Fruit fly (Drosophila melanogaster) whole organism, pupa: ENCODE results near the gene elB.

Experiments used
- CG10348 ChIP-seq: fragments of 200-800 bp; sonication (Bioruptor generic); IDR thresholded peaks from 2 replicates; pipeline ENCODE4 v1.3.6; 2022; ENCODE audit warnings: missing biosample characterization, missing genetic modification characterization
- CG12605 ChIP-seq: fragments of 200-800 bp; sonication (Bioruptor generic); IDR thresholded peaks from 2 replicates; pipeline ENCODE4 v1.3.6; 2022; ENCODE audit warnings: missing biosample characterization, missing genetic modification characterization
- CG13204 ChIP-seq: fragments of 200-800 bp; sonication (Bioruptor generic); optimal IDR thresholded peaks from 2 replicates; lab custom pipeline; 2018; ENCODE audit warnings: missing biosample characterization, mild to moderate bottlenecking, missing genetic modification characterization, moderate library complexity
- CG14655 ChIP-seq: fragments of 200-800 bp; sonication (Bioruptor generic); optimal IDR thresholded peaks from 3 replicates; lab custom pipeline; 2017; ENCODE audit warnings: mild to moderate bottlenecking, missing biosample characterization, missing genetic modification reagents, missing genetic modification characterization
- CG15710 ChIP-seq: fragments of 200-800 bp; sonication (Bioruptor generic); optimal IDR thresholded peaks from 2 replicates; lab custom pipeline; 2018; ENCODE audit warnings: missing biosample characterization, mild to moderate bottlenecking, missing genetic modification characterization, moderate library complexity
- CG17806 ChIP-seq: fragments of 200-800 bp; sonication (Bioruptor generic); optimal IDR thresholded peaks from 2 replicates; lab custom pipeline; 2018; ENCODE audit warnings: missing biosample characterization, mild to moderate bottlenecking, missing genetic modification characterization, moderate library complexity
- CG32121 ChIP-seq: fragments of 200-800 bp; sonication (Bioruptor generic); IDR thresholded peaks from 2 replicates; pipeline ENCODE4 v1.3.6; 2022; ENCODE audit warnings: missing biosample characterization, missing genetic modification characterization
- CG34367 ChIP-seq: fragments of 200-800 bp; sonication (Bioruptor generic); optimal IDR thresholded peaks from 2 replicates; lab custom pipeline; 2018; ENCODE audit warnings: missing biosample characterization, mild to moderate bottlenecking, missing genetic modification characterization
- CG4496 ChIP-seq: fragments of 200-800 bp; sonication (Bioruptor generic); IDR thresholded peaks from 3 replicates; pipeline ENCODE4 v1.3.6; 2022; ENCODE audit warnings: missing biosample characterization, missing genetic modification characterization
- CG8159 ChIP-seq: fragments of 200-800 bp; sonication (Bioruptor generic); optimal IDR thresholded peaks from 3 replicates; lab custom pipeline; 2018; ENCODE audit warnings: missing biosample characterization, mild to moderate bottlenecking, missing genetic modification characterization, moderate library complexity
- CG8301 ChIP-seq: fragments of 200-800 bp; sonication (Bioruptor generic); optimal IDR thresholded peaks from 2 replicates; lab custom pipeline; 2018; ENCODE audit warnings: missing biosample characterization, mild to moderate bottlenecking, missing genetic modification characterization
- CG9948 ChIP-seq: fragments of 200-800 bp; sonication (Bioruptor generic); optimal IDR thresholded peaks from 2 replicates; lab custom pipeline; 2018; ENCODE audit warnings: missing biosample characterization, mild to moderate bottlenecking, missing genetic modification characterization, moderate library complexity
- D1 ChIP-seq: fragments of 200-800 bp; sonication (Bioruptor generic); optimal IDR thresholded peaks from 2 replicates; lab custom pipeline; 2018; ENCODE audit warnings: missing biosample characterization, mild to moderate bottlenecking, missing genetic modification characterization, moderate library complexity
- EcR ChIP-seq: fragments of 200-800 bp; sonication (Bioruptor generic); optimal IDR thresholded peaks from 3 replicates; lab custom pipeline; 2019; ENCODE audit warnings: missing biosample characterization, missing genetic modification characterization, mild to moderate bottlenecking, moderate library complexity, missing genetic modification reagents
- Ets98B ChIP-seq: fragments of 200-800 bp; sonication (Bioruptor generic); IDR thresholded peaks from 2 replicates; pipeline ENCODE4 v1.3.6; 2022; ENCODE audit warnings: missing biosample characterization, missing genetic modification characterization
- Pif1A ChIP-seq: fragments of 200-800 bp; sonication (Bioruptor generic); optimal IDR thresholded peaks from 3 replicates; lab custom pipeline; 2016; ENCODE audit warnings: missing biosample characterization, missing genetic modification characterization
- Pif1B ChIP-seq: fragments of 200-800 bp; sonication (Bioruptor generic); optimal IDR thresholded peaks from 3 replicates; lab custom pipeline; 2016; ENCODE audit warnings: missing biosample characterization, missing genetic modification characterization
- Snoo ChIP-seq: fragments of 200-800 bp; sonication (Bioruptor generic); optimal IDR thresholded peaks from 3 replicates; lab custom pipeline; 2017; ENCODE audit warnings: missing biosample characterization, mild to moderate bottlenecking, missing genetic modification characterization, inconsistent platforms
- fd96Ca ChIP-seq: fragments of 200-800 bp; sonication (Bioruptor generic); IDR thresholded peaks from 3 replicates; pipeline ENCODE4 v1.3.6; 2022; ENCODE audit warnings: missing biosample characterization, missing genetic modification characterization
- gl ChIP-seq: fragments of 200-800 bp; sonication (Bioruptor generic); optimal IDR thresholded peaks from 2 replicates; lab custom pipeline; 2018; ENCODE audit warnings: missing biosample characterization, mild to moderate bottlenecking, missing genetic modification characterization
- rn ChIP-seq: fragments of 200-800 bp; sonication (Bioruptor generic); IDR thresholded peaks from 2 replicates; pipeline ENCODE4 v1.3.6; 2022; ENCODE audit warnings: missing biosample characterization, missing genetic modification characterization

The elB gene

dm6 chr2L:14381072-14381471 lies 28.3 kb downstream of the elB start, which contains the start of gene ppk:
Gene ppk (minus strand): TSS chr2L:14381172.
- no peak for TF ChIP-seq Pif1B
- no peak for TF ChIP-seq CG15710 (tag; lab: Kevin White, UChicago)
- no peak for TF ChIP-seq Pif1A (GFP tag; lab: Kevin White, UChicago)
- TF ChIP-seq Ets98B (GFP tag; lab: Robert Waterston, UW): no peak
- TF ChIP-seq CG8301 (tag; lab: Kevin White, UChicago): no peak
- no peak for TF ChIP-seq CG17806
- TF ChIP-seq EcR (GFP tag; lab: Kevin White, UChicago): no peak
- no peak for TF ChIP-seq CG32121 (GFP tag; lab: Robert Waterston, UW)
- no peak for TF ChIP-seq gl (tag; lab: Kevin White, UChicago)
- TF ChIP-seq Snoo (tag; lab: Kevin White, UChicago): no peak
- TF ChIP-seq CG9948 (tag; lab: Kevin White, UChicago): no peak
- TF ChIP-seq CG12605 (GFP tag; lab: Robert Waterston, UW): no peak
- TF ChIP-seq fd96Ca (GFP tag; lab: Robert Waterston, UW): no peak
- no peak for TF ChIP-seq CG13204 (GFP tag; lab: Kevin White, UChicago)
- no peak for TF ChIP-seq D1 (tag; lab: Kevin White, UChicago)
- TF ChIP-seq rn (GFP tag; lab: Robert Waterston, UW): no peak
- no peak for TF ChIP-seq CG10348 (GFP tag; lab: Robert Waterston, UW)
- TF ChIP-seq CG8159: no peak

dm6 chr2L:14376484-14377254 lies 32.7 kb downstream of the elB start:
- TF ChIP-seq CG4496 (GFP tag; lab: Robert Waterston, UW): no peak
- no peak for TF ChIP-seq fd96Ca (GFP tag; lab: Robert Waterston, UW)
- no peak for TF ChIP-seq CG14655 (GFP tag; lab: Kevin White, UChicago)
- no peak for TF ChIP-seq CG34367
- TF ChIP-seq Ets98B (GFP tag; lab: Robert Waterston, UW): no peak
- no peak for TF ChIP-seq gl (tag; lab: Kevin White, UChicago)
- TF ChIP-seq Pif1B: no peak
- TF ChIP-seq Snoo (tag; lab: Kevin White, UChicago): no peak
- TF ChIP-seq, all 21 proteins: peak for 0

dm6 chr2L:14374024-14374423 lies 35.3 kb downstream of the elB start:
- TF ChIP-seq CG12605 (GFP tag; lab: Robert Waterston, UW): no peak
- TF ChIP-seq rn (GFP tag; lab: Robert Waterston, UW): no peak
- TF ChIP-seq Ets98B (GFP tag; lab: Robert Waterston, UW): no peak
- TF ChIP-seq CG14655 (GFP tag; lab: Kevin White, UChicago): no peak

dm6 chr2L:14373250-14373649 lies 36.1 kb downstream of the elB start:
- TF ChIP-seq fd96Ca (GFP tag; lab: Robert Waterston, UW) (no peak), CG15710 (tag; lab: Kevin White, UChicago) (no peak), CG32121 (GFP tag; lab: Robert Waterston, UW) (no peak), gl (tag; lab: Kevin White, UChicago) (no peak), CG13204 (GFP tag; lab: Kevin White, UChicago) (no peak), CG17806 (no peak), CG4496 (GFP tag; lab: Robert Waterston, UW) (no peak), CG14655 (GFP tag; lab: Kevin White, UChicago) (no peak), CG34367 (no peak), Ets98B (GFP tag; lab: Robert Waterston, UW) (no peak), CG8159 (no peak), CG8301 (tag; lab: Kevin White, UChicago) (no peak), Snoo (tag; lab: Kevin White, UChicago) (no peak), CG10348 (GFP tag; lab: Robert Waterston, UW) (no peak), EcR (GFP tag; lab: Kevin White, UChicago) (no peak), CG12605 (GFP tag; lab: Robert Waterston, UW) (no peak)
- TF ChIP-seq, all 21 proteins: peak for 0

- TF ChIP-seq Pif1A (GFP tag; lab: Kevin White, UChicago) (peak; percentile 0), EcR (GFP tag; lab: Kevin White, UChicago) (no peak), gl (tag; lab: Kevin White, UChicago) (no peak), CG12605 (GFP tag; lab: Robert Waterston, UW) (0 out of 2 replicates have a peak, but pooled peaks have one; percentile 4)
Measured at dm6 chr2L:14372254-14372717, 37.1 kb downstream of the elB start.

dm6 chr2L:14370777-14371096 lies 38.6 kb downstream of the elB start:
- TF ChIP-seq CG13204 (GFP tag; lab: Kevin White, UChicago) (no peak), gl (tag; lab: Kevin White, UChicago) (no peak), CG17806 (peak; percentile 5), EcR (GFP tag; lab: Kevin White, UChicago) (no peak), Snoo (tag; lab: Kevin White, UChicago) (no peak), CG8301 (tag; lab: Kevin White, UChicago) (peak; percentile 46), CG10348 (GFP tag; lab: Robert Waterston, UW) (no peak), CG15710 (tag; lab: Kevin White, UChicago) (no peak), CG4496 (GFP tag; lab: Robert Waterston, UW) (no peak), CG32121 (GFP tag; lab: Robert Waterston, UW) (no peak), CG14655 (GFP tag; lab: Kevin White, UChicago) (peak; percentile 70), rn (GFP tag; lab: Robert Waterston, UW) (no peak), D1 (tag; lab: Kevin White, UChicago) (no peak), Pif1A (GFP tag; lab: Kevin White, UChicago) (peak; percentile 26), CG9948 (tag; lab: Kevin White, UChicago) (peak; percentile 34), Ets98B (GFP tag; lab: Robert Waterston, UW) (no peak), fd96Ca (GFP tag; lab: Robert Waterston, UW) (no peak), Pif1B (no peak), CG12605 (GFP tag; lab: Robert Waterston, UW) (no peak), CG34367 (peak; percentile 17), CG8159 (peak; percentile 16)
